Worm (Caenorhabditis elegans) whole organism, early embryonic: ENCODE data around the gene srj-13.

Experiments used
- ceh-36 ChIP-seq: sonication (generic microtip); optimal IDR thresholded peaks from 2 replicates; lab custom pipeline; 2016; ENCODE audit warnings: missing genetic modification characterization, inconsistent platforms, missing compliant biosample characterization
- ets-7 ChIP-seq: sonication (generic microtip); optimal IDR thresholded peaks from 2 replicates; lab custom pipeline; 2016; ENCODE audit warnings: missing genotype, missing genetic modification characterization, missing compliant biosample characterization

DNA sequence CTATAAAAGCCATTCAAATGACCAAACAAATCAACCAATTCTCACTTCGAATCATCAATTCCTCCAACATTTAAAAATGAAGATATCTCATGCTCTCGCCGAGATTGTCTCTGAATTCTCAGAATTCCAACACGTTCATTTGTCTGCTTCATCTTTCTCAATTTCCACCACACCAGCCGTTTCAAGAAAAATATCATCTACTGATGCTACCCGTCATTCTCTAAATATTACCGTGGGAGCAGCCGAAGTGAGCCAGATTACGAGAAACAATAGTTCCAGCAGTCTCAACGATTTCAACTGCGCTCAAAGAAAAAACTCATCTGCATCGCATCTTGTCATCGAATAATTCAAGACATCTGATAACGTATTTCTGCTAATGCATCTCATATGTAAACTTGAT lies 12.5 kb downstream of the srj-13 start, which contains the start of gene F18E3.12:
- TF ChIP-seq ceh-36 (no peak), ets-7 (tag; lab: Kevin White, UChicago) (no peak)
